Worm (Caenorhabditis elegans): ENCODE measurements around the gene F09B12.3.

F09B12.3 gene

ce11 chrX:15076042-15076565 is 21.6 kb downstream of the F09B12.3 start, which contains the start of the genes H40L08.3 and H40L08.9:
Gene H40L08.3, minus strand, starts transcription at chrX:15076092.
Gene H40L08.9, minus strand, starts transcription at chrX:15076480.
- TF ChIP-seq nfyb-1 (GFP tag; IDR thresholded peaks at IDR 0.05) (peak; percentile 52), nfya-1 (tag; optimal IDR thresholded peaks at IDR 0.05; ENCODE audit: borderline replicate concordance, insufficient read depth) (no peak), unc-62 (GFP tag; optimal IDR thresholded peaks at IDR 0.05) (no peak), ceh-27 (GFP tag; optimal IDR thresholded peaks at IDR 0.05) (no peak), B0035.1 (tag; optimal IDR thresholded peaks at IDR 0.05) (no peak), attf-6 (GFP tag; IDR thresholded peaks at IDR 0.05) (no peak), dox-1 (GFP tag; IDR thresholded peaks at IDR 0.05) (peak; percentile 42), ccch-3 (GFP tag; optimal IDR thresholded peaks at IDR 0.05) (no peak), hlh-12 (tag; optimal IDR thresholded peaks at IDR 0.05) (no peak), lir-1 (GFP tag; conservative IDR thresholded peaks at IDR 0.05) (no peak), lin-40 (tag; optimal IDR thresholded peaks at IDR 0.05) (no peak), efl-1 (GFP tag; optimal IDR thresholded peaks at IDR 0.05) (no peak), Y67H2A.10 (GFP tag; conservative IDR thresholded peaks at IDR 0.05) (no peak), tbx-9 (tag; optimal IDR thresholded peaks at IDR 0.05; ENCODE audit: borderline replicate concordance) (no peak), hmg-20 (GFP tag; IDR thresholded peaks at IDR 0.05) (no peak), somi-1 (GFP tag; optimal IDR thresholded peaks at IDR 0.05) (no peak), F49E8.2 (tag; optimal IDR thresholded peaks at IDR 0.05; ENCODE audit: insufficient read depth) (no peak), snpc-1.1 (tag; optimal IDR thresholded peaks at IDR 0.05; ENCODE audit: insufficient read depth) (no peak), ztf-25 (GFP tag; IDR thresholded peaks at IDR 0.05) (no peak), zim-3 (tag; optimal IDR thresholded peaks at IDR 0.05) (peak; percentile 42), fkh-3 (tag; optimal IDR thresholded peaks at IDR 0.05) (no peak), rpc-1 (optimal IDR thresholded peaks at IDR 0.05) (no peak), rpc-1 (tag; optimal IDR thresholded peaks at IDR 0.05) (no peak), dpff-1 (tag; optimal IDR thresholded peaks at IDR 0.05) (no peak), F52B5.7 (tag; optimal IDR thresholded peaks at IDR 0.05) (no peak), gei-17 (GFP tag; optimal IDR thresholded peaks at IDR 0.05) (peak; percentile 22), ztf-22 (GFP tag; optimal IDR thresholded peaks at IDR 0.05) (peak; percentile 22), mel-28 (tag; optimal IDR thresholded peaks at IDR 0.05; ENCODE audit: borderline replicate concordance) (peak; percentile 6), atf-7 (tag; optimal IDR thresholded peaks at IDR 0.05) (peak; percentile 6), mes-4 (tag; optimal IDR thresholded peaks at IDR 0.05) (no peak), nhr-179 (tag; optimal IDR thresholded peaks at IDR 0.05) (no peak), ztf-26 (tag; optimal IDR thresholded peaks at IDR 0.05) (peak; percentile 77), sptf-2 (GFP tag; optimal IDR thresholded peaks at IDR 0.05) (no peak), nhr-120 (GFP tag; IDR thresholded peaks at IDR 0.05) (no peak), ets-4 (GFP tag; optimal IDR thresholded peaks at IDR 0.05) (no peak), Y79H2A.3 (GFP tag; conservative IDR thresholded peaks at IDR 0.05) (no peak), repo-1 (tag; optimal IDR thresholded peaks at IDR 0.05) (no peak), pbrm-1 (GFP tag; IDR thresholded peaks at IDR 0.05) (no peak), egl-44 (GFP tag; IDR thresholded peaks at IDR 0.05) (no peak), K12H6.12 (tag; optimal IDR thresholded peaks at IDR 0.05) (no peak), ama-1 (optimal IDR thresholded peaks at IDR 0.05) (peak; percentile 92), ama-1 (GFP tag; optimal IDR thresholded peaks at IDR 0.05) (no peak), C17E4.6 (GFP tag; IDR thresholded peaks at IDR 0.05) (0 out of 2 replicates have a peak, but pooled peaks have one; percentile 3), nfya-2 (GFP tag; IDR thresholded peaks at IDR 0.05) (0 out of 2 replicates have a peak, but pooled peaks have one; percentile 51), pha-4 (tag; optimal IDR thresholded peaks at IDR 0.05) (no peak)
